Fruit fly (Drosophila melanogaster): Measurements from ENCODE around the gene Dora.

DNA sequence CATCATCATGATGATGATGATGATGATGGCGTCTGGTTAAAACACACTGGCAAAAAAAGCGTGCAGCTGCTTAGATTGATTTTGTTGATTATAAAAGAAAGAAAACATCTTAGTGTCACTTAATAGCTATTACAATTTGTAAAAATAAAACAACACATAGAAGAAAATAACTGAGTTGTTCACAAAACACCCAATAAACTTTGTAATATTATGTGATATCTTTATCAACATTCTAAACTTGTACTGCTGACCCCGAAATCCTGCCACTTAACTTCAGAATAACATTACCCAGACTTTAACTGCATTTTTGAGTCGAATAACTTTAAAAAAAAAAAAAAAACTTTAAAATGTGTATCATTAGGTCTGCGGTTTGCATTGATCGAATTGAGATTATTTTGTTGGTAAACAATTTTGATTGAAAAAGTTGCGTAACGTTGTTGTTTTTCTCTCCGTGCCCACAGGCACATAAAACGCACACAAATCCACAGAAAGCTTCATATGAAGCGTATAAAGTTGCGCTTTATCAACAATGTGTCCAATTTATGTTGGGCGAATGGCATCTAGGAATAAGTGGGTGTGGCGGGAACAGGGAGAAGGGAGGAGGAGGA is 55.8 kb downstream of the Dora start:
- TF ChIP-seq CTCF (optimal IDR thresholded peaks at IDR 0.05), result no peak
- TF ChIP-seq CG8478 (optimal IDR thresholded peaks at IDR 0.05), result no peak

Data from S2 (cell line).